Worm (Caenorhabditis elegans) whole organism, L4 larva: Measurements from ENCODE around the gene aars-1.

Experiments
- F26F4.8 ChIP-seq: fragments of 200-800 bp; sonication (Bioruptor generic); conservative IDR thresholded peaks from 2 replicates; pipeline ENCODE4 v1.3.6; 2022; ENCODE audit warnings: missing genetic modification characterization, missing compliant biosample characterization
- Y5F2A.4 ChIP-seq: fragments of 200-800 bp; sonication (Bioruptor generic); optimal IDR thresholded peaks from 2 replicates; lab custom pipeline; 2018; ENCODE audit warnings: mild to moderate bottlenecking, missing genetic modification characterization, missing compliant biosample characterization
- ZK546.5 ChIP-seq, 2 experiments: sonication (generic microtip); optimal IDR thresholded peaks; 2 replicates each; lab custom pipeline; 2017; ENCODE audit warnings: missing biosample characterization in 2 of 2, missing genetic modification characterization in 2 of 2
- aha-1 ChIP-seq: fragments of 150-350 bp; peaks from one replicate; lab custom pipeline; 2014; ENCODE audit warnings: missing biosample characterization, missing genetic modification characterization
- ceh-32 ChIP-seq: sonication (generic microtip); optimal IDR thresholded peaks from 2 replicates; lab custom pipeline; 2016; ENCODE audit warnings: mild to moderate bottlenecking, missing genetic modification characterization, missing compliant biosample characterization; ENCODE audit not compliant: poor library complexity
- daf-12 ChIP-seq: fragments of 150-350 bp; optimal IDR thresholded peaks from 2 replicates; lab custom pipeline; 2014; ENCODE audit warnings: missing biosample characterization, missing genetic modification reagents, missing genetic modification characterization
- daf-16 ChIP-seq, 3 experiments: sonication (generic microtip); optimal IDR thresholded peaks; 2 replicates each; lab custom pipeline; 2016 to 2017; ENCODE audit warnings: missing genetic modification characterization in 3 of 3, missing genetic modification reagents in 3 of 3, mild to moderate bottlenecking in 2 of 3, missing compliant biosample characterization in 2 of 3, missing biosample characterization in 1 of 3, moderate library complexity in 1 of 3
- dpl-1 ChIP-seq: fragments of 150-350 bp; optimal IDR thresholded peaks from 2 replicates; lab custom pipeline; 2014; ENCODE audit warnings: missing biosample characterization, missing genetic modification reagents, missing genetic modification characterization
- dve-1 ChIP-seq: sonication (generic microtip); optimal IDR thresholded peaks from 2 replicates; lab custom pipeline; 2017; ENCODE audit warnings: antibody characterized with exemption, mild to moderate bottlenecking, missing genetic modification characterization, missing compliant biosample characterization; ENCODE audit not compliant: insufficient read depth
- fkh-10 ChIP-seq: fragments of 150-350 bp; optimal IDR thresholded peaks from 2 replicates; lab custom pipeline; 2014; ENCODE audit warnings: missing biosample characterization, missing genetic modification reagents, missing genetic modification characterization
- hlh-11 ChIP-seq: fragments of 200-800 bp; sonication (Bioruptor generic); optimal IDR thresholded peaks from 2 replicates; lab custom pipeline; 2018; ENCODE audit warnings: mild to moderate bottlenecking, missing genetic modification characterization, missing compliant biosample characterization
- hlh-30 ChIP-seq: sonication (generic microtip); optimal IDR thresholded peaks from 2 replicates; lab custom pipeline; 2017; ENCODE audit warnings: antibody characterized with exemption, mild to moderate bottlenecking, missing genetic modification characterization, missing compliant biosample characterization; ENCODE audit not compliant: insufficient read depth
- jun-1 ChIP-seq: fragments of 150-350 bp; optimal IDR thresholded peaks from 2 replicates; lab custom pipeline; 2014; ENCODE audit warnings: missing biosample characterization, missing genetic modification reagents, missing genetic modification characterization
- lin-13 ChIP-seq: fragments of 150-350 bp; optimal IDR thresholded peaks from 2 replicates; lab custom pipeline; 2014; ENCODE audit warnings: missing biosample characterization, missing genetic modification reagents, missing genetic modification characterization
- lsy-2 ChIP-seq, 2 experiments: fragments of 150-350 bp in 1 of 2; sonication (generic microtip) in 1 of 2; optimal IDR thresholded peaks; 2 replicates each; lab custom pipeline; 2014 to 2017; ENCODE audit warnings: missing biosample characterization in 2 of 2, missing genetic modification characterization in 2 of 2
- mdt-29 ChIP-seq: fragments of 200-800 bp; sonication (Bioruptor generic); IDR thresholded peaks from 2 replicates; pipeline ENCODE4 v1.3.6; 2022; ENCODE audit warnings: missing genetic modification reagents, missing genetic modification characterization, missing compliant biosample characterization
- mes-2 ChIP-seq: sonication (generic microtip); optimal IDR thresholded peaks from 2 replicates; lab custom pipeline; 2016; ENCODE audit warnings: missing genotype, mild to moderate bottlenecking, missing genetic modification characterization, missing compliant biosample characterization; ENCODE audit not compliant: poor library complexity, severe bottlenecking
- nhr-10 ChIP-seq: fragments of 150-350 bp; optimal IDR thresholded peaks from 2 replicates; lab custom pipeline; 2014; ENCODE audit warnings: missing biosample characterization, missing genetic modification characterization
- nhr-237 ChIP-seq: sonication (generic microtip); optimal IDR thresholded peaks from 2 replicates; lab custom pipeline; 2017; ENCODE audit warnings: missing biosample characterization, missing genetic modification characterization
- nhr-28 ChIP-seq: fragments of 150-350 bp; optimal IDR thresholded peaks from 2 replicates; lab custom pipeline; 2014; ENCODE audit warnings: missing biosample characterization, missing genetic modification characterization
- nhr-41 ChIP-seq: fragments of 200-800 bp; sonication (Bioruptor generic); IDR thresholded peaks from 2 replicates; pipeline ENCODE4 v1.3.6; 2022; ENCODE audit warnings: missing genetic modification reagents, missing genetic modification characterization, missing compliant biosample characterization
- nhr-76 ChIP-seq: fragments of 150-350 bp; optimal IDR thresholded peaks from 2 replicates; lab custom pipeline; 2014; ENCODE audit warnings: missing biosample characterization, missing genetic modification characterization
- pha-4 ChIP-seq, 2 experiments: fragments of 150-350 bp in 1 of 2; fragments of 200-800 bp in 1 of 2; sonication (Bioruptor generic) in 1 of 2; IDR thresholded peaks in 1 of 2; optimal IDR thresholded peaks in 1 of 2; 2 replicates each; pipeline versions ENCODE4 v1.3.6 to Lab custom; 2014 to 2022; ENCODE audit warnings: missing genetic modification characterization in 2 of 2, missing genetic modification reagents in 2 of 2, missing biosample characterization in 1 of 2, missing compliant biosample characterization in 1 of 2
- php-3 ChIP-seq: fragments of 200-800 bp; sonication (Bioruptor generic); IDR thresholded peaks from 2 replicates; pipeline ENCODE4 v1.3.6; 2022; ENCODE audit warnings: missing genetic modification reagents, missing genetic modification characterization, missing compliant biosample characterization
- pqm-1 ChIP-seq: sonication (generic microtip); optimal IDR thresholded peaks from 2 replicates; lab custom pipeline; 2017; ENCODE audit warnings: missing biosample characterization, missing genetic modification characterization
- snpc-1.2 ChIP-seq: fragments of 200-800 bp; sonication (Bioruptor generic); IDR thresholded peaks from 2 replicates; pipeline ENCODE4 v1.3.6; 2022; ENCODE audit warnings: missing genetic modification reagents, missing genetic modification characterization, missing compliant biosample characterization
- spr-1 ChIP-seq: sonication (generic microtip); optimal IDR thresholded peaks from 2 replicates; lab custom pipeline; 2016; ENCODE audit warnings: mild to moderate bottlenecking, missing genetic modification characterization, missing compliant biosample characterization
- unc-62 ChIP-seq, 3 experiments: fragments of 150-350 bp in 1 of 3; sonication (generic microtip); optimal IDR thresholded peaks in 2 of 3; peaks in 1 of 3; 1 replicate in 1 of 3; 2 replicates in 2 of 3; lab custom pipeline; 2014 to 2017; ENCODE audit warnings: missing biosample characterization in 3 of 3, missing genetic modification characterization in 3 of 3, missing genetic modification reagents in 3 of 3, missing genotype in 1 of 3
- zag-1 ChIP-seq: fragments of 150-350 bp; optimal IDR thresholded peaks from 2 replicates; lab custom pipeline; 2014; ENCODE audit warnings: missing biosample characterization, missing genetic modification characterization

Gene aars-1

ce11 chrII:11501956-11502355 is 37.7 kb upstream of the aars-1 start (continued):
- TF ChIP-seq snpc-1.2 (no peak), hlh-11 (tag; lab: Kevin White, UChicago) (peak; percentile 51), zag-1 (tag; lab: Kevin White, UChicago) (no peak), jun-1 (tag; lab: Kevin White, UChicago) (no peak), nhr-237 (tag; lab: Kevin White, UChicago) (no peak)

- no peak for TF ChIP-seq daf-16 (GFP tag; optimal IDR thresholded peaks at IDR 0.05; lab: Kevin White, UChicago)
- peak; percentile 62 for TF ChIP-seq daf-16 (tag; optimal IDR thresholded peaks at IDR 0.05; lab: Kevin White, UChicago)
- peak; percentile 81 for TF ChIP-seq nhr-28 (tag; lab: Kevin White, UChicago)
- TF ChIP-seq pqm-1 (tag; lab: Kevin White, UChicago): peak; percentile 46
- TF ChIP-seq dve-1 (tag; lab: Kevin White, UChicago): no peak
- TF ChIP-seq php-3: peak; percentile 42; the same call in 1 of the 2 replicates
These were observed 35.9 kb upstream of the aars-1 start, which contains the start of gene B0334.20 for ce11 chrII:11500198-11500597. B0334.20 (minus strand) TSS chrII:11500459.

- TF ChIP-seq unc-62 (GFP tag; optimal IDR thresholded peaks at IDR 0.05 in 1 of 2; lab: Kevin White, UChicago) (peak in 1 of 2 experiments; percentile 81), unc-62 (tag; optimal IDR thresholded peaks at IDR 0.05; lab: Kevin White, UChicago) (no peak), nhr-76 (tag; lab: Kevin White, UChicago) (no peak)
- TF ChIP-seq, all 104 proteins: peak for 1
These were observed 33.1 kb upstream of the aars-1 start, which contains the start of gene B0334.5 for ce11 chrII:11497365-11497764. B0334.5 (plus strand) TSS chrII:11497665.

ce11 chrII:11496767-11497166 is 32.5 kb upstream of the aars-1 start, which contains the start of gene emc-5:
emc-5 (plus strand) TSS chrII:11496780.
- TF ChIP-seq lsy-2 (tag; optimal IDR thresholded peaks at IDR 0.05; lab: Kevin White, UChicago) (peak in 1 of 2 experiments; percentile 15), jun-1 (tag; lab: Kevin White, UChicago) (no peak), mes-2 (tag; lab: Kevin White, UChicago) (peak; percentile 29), daf-16 (GFP tag; optimal IDR thresholded peaks at IDR 0.05; lab: Kevin White, UChicago) (peak in 1 of 2 experiments; percentile 43), daf-16 (tag; optimal IDR thresholded peaks at IDR 0.05; lab: Kevin White, UChicago) (no peak)

ce11 chrII:11495806-11496205 is 31.5 kb upstream of the aars-1 start:
- TF ChIP-seq spr-1 (tag; lab: Kevin White, UChicago): no peak
- TF ChIP-seq F26F4.8 (GFP tag; lab: Robert Waterston, UW): no peak
- TF ChIP-seq pha-4 (GFP tag; IDR thresholded peaks at IDR 0.05; lab: Robert Waterston, UW): no peak
- no peak for TF ChIP-seq pha-4 (tag; optimal IDR thresholded peaks at IDR 0.05; lab: Kevin White, UChicago)
- TF ChIP-seq mdt-29: no peak
- no peak for TF ChIP-seq pqm-1 (tag; lab: Kevin White, UChicago)
- TF ChIP-seq Y5F2A.4: no peak
- TF ChIP-seq nhr-41 (GFP tag; lab: Robert Waterston, UW): no peak
- TF ChIP-seq lin-13 (GFP tag; lab: Kevin White, UChicago): no peak
- no peak for TF ChIP-seq nhr-10 (tag; lab: Kevin White, UChicago)
- no peak for TF ChIP-seq ceh-32
- TF ChIP-seq jun-1 (tag; lab: Kevin White, UChicago): no peak
- no peak for TF ChIP-seq unc-62 (GFP tag; optimal IDR thresholded peaks at IDR 0.05 in 1 of 2; lab: Kevin White, UChicago)
- no peak for TF ChIP-seq unc-62 (tag; optimal IDR thresholded peaks at IDR 0.05; lab: Kevin White, UChicago)
- TF ChIP-seq ZK546.5 (tag; optimal IDR thresholded peaks at IDR 0.05; lab: Kevin White, UChicago): no peak
- TF ChIP-seq daf-12 (tag; lab: Kevin White, UChicago): no peak
- no peak for TF ChIP-seq fkh-10 (GFP tag; lab: Kevin White, UChicago)

- TF ChIP-seq aha-1 (tag; lab: Kevin White, UChicago) (no peak), hlh-30 (tag; lab: Kevin White, UChicago) (peak; percentile 7), daf-16 (GFP tag; optimal IDR thresholded peaks at IDR 0.05; lab: Kevin White, UChicago) (no peak), daf-16 (tag; optimal IDR thresholded peaks at IDR 0.05; lab: Kevin White, UChicago) (peak; percentile 64), mes-2 (tag; lab: Kevin White, UChicago) (peak; percentile 26), dpl-1 (GFP tag; lab: Kevin White, UChicago) (peak; percentile 42), dve-1 (tag; lab: Kevin White, UChicago) (no peak), lsy-2 (tag; optimal IDR thresholded peaks at IDR 0.05; lab: Kevin White, UChicago) (peak in 1 of 2 experiments; percentile 94)
These were observed 31.0 kb upstream of the aars-1 start, which contains the start of the genes ooc-3 and B0334.4 for ce11 chrII:11495307-11495706. ooc-3 (minus strand) TSS chrII:11495321. B0334.4 (plus strand) TSS chrII:11495692.
